Fruit fly (Drosophila melanogaster) whole organism, embryonic: Measurements from ENCODE around the gene CG7179.
A peak's percentile ranks its signal among the peaks of the same experiment; 100 is the strongest.

Source experiments
- Aef1 ChIP-seq: fragments of 200-800 bp; sonication (Bioruptor generic); IDR thresholded peaks from 3 replicates; pipeline ENCODE4 v1.3.6; 2022; ENCODE audit warnings: missing biosample characterization, missing genetic modification characterization
- Asciz ChIP-seq: fragments of 200-800 bp; sonication (Bioruptor generic); optimal IDR thresholded peaks from 2 replicates; lab custom pipeline; 2017; ENCODE audit warnings: missing biosample characterization, mild to moderate bottlenecking, missing genetic modification characterization, missing genetic modification reagents
- CG12299 ChIP-seq: fragments of 200-800 bp; sonication (Bioruptor generic); optimal IDR thresholded peaks from 2 replicates; lab custom pipeline; 2018; ENCODE audit warnings: missing biosample characterization, mild to moderate bottlenecking, missing genetic modification characterization
- CG12659 ChIP-seq: fragments of 200-800 bp; sonication (Bioruptor generic); optimal IDR thresholded peaks from 3 replicates; lab custom pipeline; 2017; ENCODE audit warnings: mild to moderate bottlenecking, missing biosample characterization, missing genetic modification reagents, missing genetic modification characterization
- CG16779 ChIP-seq: fragments of 200-800 bp; sonication (Bioruptor generic); IDR thresholded peaks from 2 replicates; pipeline ENCODE4 v1.3.6; 2022; ENCODE audit warnings: missing biosample characterization, missing genetic modification characterization
- CG17361 ChIP-seq: fragments of 200-800 bp; sonication (Bioruptor generic); IDR thresholded peaks from 3 replicates; pipeline ENCODE4 v1.3.6; 2022; ENCODE audit warnings: missing biosample characterization, missing genetic modification characterization
- CG18599 ChIP-seq: fragments of 200-800 bp; sonication (Bioruptor generic); optimal IDR thresholded peaks from 3 replicates; lab custom pipeline; 2017; ENCODE audit warnings: missing biosample characterization, missing genetic modification characterization, mild to moderate bottlenecking, moderate library complexity, missing genetic modification reagents
- CG3407 ChIP-seq: fragments of 200-800 bp; sonication (Bioruptor generic); optimal IDR thresholded peaks from 2 replicates; lab custom pipeline; 2018; ENCODE audit warnings: missing biosample characterization, mild to moderate bottlenecking, missing genetic modification characterization
- CG34376 ChIP-seq: fragments of 200-800 bp; sonication (Bioruptor generic); optimal IDR thresholded peaks from 2 replicates; lab custom pipeline; 2018; ENCODE audit warnings: missing biosample characterization, mild to moderate bottlenecking, missing genetic modification characterization
- CG8290 ChIP-seq, 3 experiments: fragments of 200-800 bp; sonication (Bioruptor generic); optimal IDR thresholded peaks; 2 replicates each; lab custom pipeline; 2016 to 2019; ENCODE audit warnings: missing biosample characterization in 3 of 3, missing genetic modification characterization in 3 of 3, mild to moderate bottlenecking in 2 of 3, moderate library complexity in 1 of 3
- CG9437 ChIP-seq: fragments of 200-800 bp; sonication (Bioruptor generic); optimal IDR thresholded peaks from 2 replicates; lab custom pipeline; 2018; ENCODE audit warnings: missing biosample characterization, mild to moderate bottlenecking, missing genetic modification characterization
- CG9727 ChIP-seq: fragments of 200-800 bp; sonication (Bioruptor generic); optimal IDR thresholded peaks from 3 replicates; lab custom pipeline; 2017; ENCODE audit warnings: missing biosample characterization, mild to moderate bottlenecking, missing genetic modification characterization
- HLH54F ChIP-seq: fragments of 200-800 bp; sonication (Bioruptor generic); optimal IDR thresholded peaks from 3 replicates; lab custom pipeline; 2016; ENCODE audit warnings: missing biosample characterization, missing genetic modification characterization
- HLHmδ ChIP-seq: fragments of 200-800 bp; sonication (Bioruptor generic); optimal IDR thresholded peaks from 2 replicates; lab custom pipeline; 2018; ENCODE audit warnings: missing biosample characterization, mild to moderate bottlenecking, missing genetic modification characterization, moderate library complexity
- Hand ChIP-seq: fragments of 200-800 bp; sonication (Bioruptor generic); optimal IDR thresholded peaks from 2 replicates; lab custom pipeline; 2017; ENCODE audit warnings: mild to moderate bottlenecking, missing biosample characterization, missing genetic modification reagents, missing genetic modification characterization
- Med ChIP-seq: fragments of 200-800 bp; sonication (Bioruptor generic); peaks from one replicate; lab custom pipeline; 2016; ENCODE audit warnings: missing biosample characterization, missing genetic modification characterization, mild to moderate bottlenecking, inconsistent platforms, moderate library complexity
- Sry-β ChIP-seq: fragments of 200-800 bp; sonication (Bioruptor generic); optimal IDR thresholded peaks from 2 replicates; lab custom pipeline; 2018; ENCODE audit warnings: missing biosample characterization, mild to moderate bottlenecking, missing genetic modification characterization, moderate library complexity
- Xrp1 ChIP-seq: fragments of 200-800 bp; sonication (Bioruptor generic); IDR thresholded peaks from 2 replicates; pipeline ENCODE4 v1.3.6; 2022; ENCODE audit warnings: missing biosample characterization, missing genetic modification characterization
- cad ChIP-seq: fragments of >200 bp; optimal IDR thresholded peaks from 2 replicates; lab custom pipeline; 2017; ENCODE audit warnings: missing biosample characterization, missing genetic modification characterization
- chinmo ChIP-seq: fragments of 200-800 bp; sonication (Bioruptor generic); IDR thresholded peaks from 4 replicates; pipeline ENCODE4 v1.3.6; 2022; ENCODE audit warnings: missing biosample characterization, missing genetic modification characterization; ENCODE audit not compliant: partially characterized antibody
- chm ChIP-seq: fragments of 200-800 bp; sonication (Bioruptor generic); IDR thresholded peaks from 2 replicates; pipeline ENCODE4 v1.3.6; 2022; ENCODE audit warnings: missing biosample characterization, missing genetic modification characterization
- cwo ChIP-seq: fragments of 200-800 bp; sonication (Bioruptor generic); optimal IDR thresholded peaks from 3 replicates; lab custom pipeline; 2017; ENCODE audit warnings: missing biosample characterization, missing genetic modification characterization, mild to moderate bottlenecking, moderate library complexity, missing genetic modification reagents
- da ChIP-seq: fragments of 200-800 bp; sonication (Bioruptor generic); optimal IDR thresholded peaks from 2 replicates; lab custom pipeline; 2016; ENCODE audit warnings: missing biosample characterization, missing genetic modification characterization
- disco-r ChIP-seq: fragments of 200-800 bp; sonication (Bioruptor generic); optimal IDR thresholded peaks from 2 replicates; lab custom pipeline; 2016; ENCODE audit warnings: missing biosample characterization, missing genetic modification characterization
- exex ChIP-seq: fragments of 200-800 bp; sonication (Bioruptor generic); optimal IDR thresholded peaks from 4 replicates; lab custom pipeline; 2018; ENCODE audit warnings: missing biosample characterization, mild to moderate bottlenecking, missing genetic modification characterization, moderate library complexity
- fd96Cb ChIP-seq: fragments of 200-800 bp; sonication (Bioruptor generic); optimal IDR thresholded peaks from 2 replicates; lab custom pipeline; 2018; ENCODE audit warnings: missing biosample characterization, mild to moderate bottlenecking, missing genetic modification characterization, moderate library complexity
- gem ChIP-seq: fragments of 200-800 bp; sonication (Bioruptor generic); optimal IDR thresholded peaks from 2 replicates; lab custom pipeline; 2019; ENCODE audit warnings: missing biosample characterization, mild to moderate bottlenecking, missing genetic modification characterization, moderate library complexity
- gfzf ChIP-seq: fragments of 200-800 bp; sonication (Bioruptor generic); optimal IDR thresholded peaks from 2 replicates; lab custom pipeline; 2016; ENCODE audit warnings: missing biosample characterization, mild to moderate bottlenecking, missing genetic modification characterization, moderate library complexity
- lab ChIP-seq: fragments of 200-800 bp; sonication (Bioruptor generic); optimal IDR thresholded peaks from 3 replicates; lab custom pipeline; 2017; ENCODE audit warnings: missing biosample characterization, missing genetic modification characterization, mild to moderate bottlenecking, moderate library complexity, missing genetic modification reagents
- org-1 ChIP-seq: fragments of 200-800 bp; sonication (Bioruptor generic); optimal IDR thresholded peaks from 2 replicates; lab custom pipeline; 2017; ENCODE audit warnings: missing biosample characterization, missing genetic modification characterization
- rib ChIP-seq: fragments of 200-800 bp; sonication (Bioruptor generic); IDR thresholded peaks from 2 replicates; pipeline ENCODE4 v1.3.6; 2022; ENCODE audit warnings: missing biosample characterization, missing genetic modification characterization
- sens ChIP-seq: fragments of 200-800 bp; sonication (Bioruptor generic); peaks from one replicate; lab custom pipeline; 2016; ENCODE audit warnings: missing biosample characterization, missing genetic modification characterization
- sna ChIP-seq: fragments of 200-800 bp; sonication (Bioruptor generic); IDR thresholded peaks from 2 replicates; pipeline ENCODE4 v1.3.6; 2022; ENCODE audit warnings: missing biosample characterization, missing genetic modification characterization; ENCODE audit not compliant: partially characterized antibody
- sug ChIP-seq: fragments of 200-800 bp; optimal IDR thresholded peaks from 2 replicates; lab custom pipeline; 2019; ENCODE audit warnings: missing biosample characterization, mild to moderate bottlenecking, missing genetic modification characterization, moderate library complexity
- tgo ChIP-seq: fragments of 200-800 bp; sonication (Bioruptor generic); IDR thresholded peaks from 3 replicates; pipeline ENCODE4 v1.3.6; 2022; ENCODE audit warnings: missing biosample characterization, missing genetic modification characterization
- unpg ChIP-seq: fragments of 200-800 bp; sonication (Bioruptor generic); optimal IDR thresholded peaks from 3 replicates; lab custom pipeline; 2018; ENCODE audit warnings: missing biosample characterization, mild to moderate bottlenecking, missing genetic modification characterization, moderate library complexity
- vvl ChIP-seq: fragments of 200-800 bp; sonication (Bioruptor generic); IDR thresholded peaks from 2 replicates; pipeline ENCODE4 v1.3.6; 2022; ENCODE audit warnings: missing biosample characterization, missing genetic modification characterization

Gene CG7179

DNA sequence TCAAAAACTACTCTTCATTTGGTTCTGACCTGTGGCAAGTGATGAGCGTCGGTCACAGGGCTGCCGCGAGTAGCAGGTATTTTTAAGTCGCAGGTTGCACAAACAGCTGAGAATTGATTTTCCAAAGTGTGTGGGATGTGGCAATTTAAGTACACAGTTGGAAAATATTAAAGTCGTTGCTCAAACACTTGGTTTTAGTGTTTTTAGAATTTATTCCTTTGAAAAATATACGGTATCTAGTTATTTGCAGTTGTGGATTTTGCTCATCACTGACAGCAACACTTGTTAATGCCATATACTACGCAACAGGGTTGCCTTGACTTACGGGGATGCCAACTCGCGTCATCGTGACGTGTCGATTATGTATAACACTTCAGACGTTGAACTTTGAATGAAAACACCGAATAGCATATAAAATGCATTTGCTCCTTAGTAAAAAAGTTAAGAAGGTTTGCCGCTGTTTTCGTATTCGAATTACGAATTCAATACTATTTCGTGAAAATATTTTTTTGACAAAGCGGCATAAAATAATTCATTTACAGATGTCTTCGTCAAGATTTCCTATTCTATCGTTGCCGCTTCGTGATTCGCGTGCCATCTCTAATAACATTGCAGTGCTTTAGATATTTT lies 22.1 kb upstream of the CG7179 start, which contains the start of the genes Herp and r2d2 (continued):
- TF ChIP-seq tgo: peak; percentile 91

- no peak for TF ChIP-seq CG12299 (tag; lab: Kevin White, UChicago)
- no peak for TF ChIP-seq CG12659 (GFP tag; lab: Kevin White, UChicago)
- no peak for TF ChIP-seq Xrp1 (GFP tag; lab: Robert Waterston, UW)
- TF ChIP-seq chinmo: 0 out of 4 replicates have a peak, but pooled peaks have one; percentile 43
- peak; percentile 51 for TF ChIP-seq sug (tag; lab: Kevin White, UChicago)
- no peak for TF ChIP-seq HLHmδ (GFP tag; lab: Kevin White, UChicago)
- peak; percentile 46 for TF ChIP-seq CG34376 (GFP tag; lab: Kevin White, UChicago)
Observed at dm6 chr2L:7795859-7796258, 18.0 kb upstream of the CG7179 start, which contains the start of gene LKRSDH. TSS of gene LKRSDH (minus strand) at chr2L:7795959.

- TF ChIP-seq CG34376 (GFP tag; lab: Kevin White, UChicago) (peak; percentile 27), cwo (GFP tag; lab: Kevin White, UChicago) (peak; percentile 69), vvl (GFP tag; lab: Robert Waterston, UW) (no peak), sens (peak; percentile 14), exex (tag; lab: Kevin White, UChicago) (peak; percentile 68), sug (tag; lab: Kevin White, UChicago) (peak; percentile 94), Med (GFP tag; lab: Kevin White, UChicago) (peak; percentile 19), chm (GFP tag; lab: Robert Waterston, UW) (no peak)
- TF ChIP-seq, all 482 proteins: peak for 6
Observed at dm6 chr2L:7794689-7795475, 17.1 kb upstream of the CG7179 start.

DNA sequence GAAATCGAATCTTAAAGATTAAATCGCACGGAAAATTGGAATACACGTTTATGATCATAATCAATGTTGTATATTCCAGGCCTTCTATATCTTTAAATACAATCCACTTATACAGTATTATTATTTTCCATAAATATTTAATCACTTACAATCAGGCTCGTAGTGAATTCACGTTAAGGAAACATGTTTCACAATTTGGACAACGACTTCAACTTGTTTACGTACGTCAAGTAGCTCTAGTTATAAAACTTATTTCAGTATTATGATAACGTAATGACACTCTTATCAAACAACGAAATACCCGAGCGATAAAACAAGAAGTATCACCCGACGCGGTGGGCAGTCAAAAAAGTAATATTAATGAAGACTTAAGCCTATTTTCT lies 13.5 kb upstream of the CG7179 start:
- TF ChIP-seq Aef1 (GFP tag; lab: Robert Waterston, UW) (no peak), lab (GFP tag; lab: Kevin White, UChicago) (peak; percentile 20), exex (tag; lab: Kevin White, UChicago) (peak; percentile 54), CG9437 (GFP tag; lab: Kevin White, UChicago) (peak; percentile 43), CG18599 (peak; percentile 5), Asciz (GFP tag; lab: Kevin White, UChicago) (no peak)

- no peak for TF ChIP-seq CG8290 (GFP tag; optimal IDR thresholded peaks at IDR 0.05; lab: Kevin White, UChicago)
- peak in 1 of 2 experiments; percentile 68 for TF ChIP-seq CG8290 (tag; optimal IDR thresholded peaks at IDR 0.05; lab: Kevin White, UChicago)
- no peak for TF ChIP-seq CG3407 (GFP tag; lab: Kevin White, UChicago)
- TF ChIP-seq gem (tag; lab: Kevin White, UChicago): peak; percentile 19
- TF ChIP-seq cad (GFP tag; lab: Kevin White, UChicago): no peak
- TF ChIP-seq CG16779: 0 out of 2 replicates have a peak, but pooled peaks have one; percentile 27
- peak; percentile 5 for TF ChIP-seq HLH54F
- TF ChIP-seq CG17361 (GFP tag; lab: Robert Waterston, UW): no peak
- TF ChIP-seq da (GFP tag; lab: Kevin White, UChicago): no peak
- no peak for TF ChIP-seq unpg (GFP tag; lab: Kevin White, UChicago)
- 0 out of 2 replicates have a peak, but pooled peaks have one; percentile 11 for TF ChIP-seq rib (GFP tag; lab: Robert Waterston, UW)
- no peak for TF ChIP-seq disco-r (GFP tag; lab: Kevin White, UChicago)
- TF ChIP-seq sna (GFP tag; lab: Robert Waterston, UW): no peak
- TF ChIP-seq Sry-β (GFP tag; lab: Kevin White, UChicago): peak; percentile 87
- no peak for TF ChIP-seq fd96Cb (tag; lab: Kevin White, UChicago)
- peak; percentile 40 for TF ChIP-seq Hand (GFP tag; lab: Kevin White, UChicago)
- TF ChIP-seq CG9727: no peak
- no peak for TF ChIP-seq gfzf (GFP tag; lab: Kevin White, UChicago)
- no peak for TF ChIP-seq org-1 (GFP tag; lab: Kevin White, UChicago)
Observed at dm6 chr2L:7790448-7791355, 12.9 kb upstream of the CG7179 start, which contains the start of gene CG7149. TSS of gene CG7149 (minus strand) at chr2L:7790557.
